Worm (Caenorhabditis elegans) whole organism, dauer: ENCODE results near the gene ntl-2.

Experiments
- unc-62 ChIP-seq: sonication (generic microtip); optimal IDR thresholded peaks from 2 replicates; lab custom pipeline; 2017; ENCODE audit warnings: missing biosample characterization, missing genetic modification reagents, missing genetic modification characterization

Gene ntl-2

ce11 chrII:4376295-4377172 is at the start of gene ntl-2:
Gene ntl-2 (minus strand): TSS chrII:4376465.
- TF ChIP-seq unc-62, result no peak

- TF ChIP-seq unc-62, result no peak
Observed at ce11 chrII:4424807-4425206, 48.5 kb upstream of the ntl-2 start, which contains the start of the genes dcaf-13 and toe-1. Gene dcaf-13 (minus strand): TSS chrII:4424902. Gene toe-1 (plus strand): TSS chrII:4425167.

DNA sequence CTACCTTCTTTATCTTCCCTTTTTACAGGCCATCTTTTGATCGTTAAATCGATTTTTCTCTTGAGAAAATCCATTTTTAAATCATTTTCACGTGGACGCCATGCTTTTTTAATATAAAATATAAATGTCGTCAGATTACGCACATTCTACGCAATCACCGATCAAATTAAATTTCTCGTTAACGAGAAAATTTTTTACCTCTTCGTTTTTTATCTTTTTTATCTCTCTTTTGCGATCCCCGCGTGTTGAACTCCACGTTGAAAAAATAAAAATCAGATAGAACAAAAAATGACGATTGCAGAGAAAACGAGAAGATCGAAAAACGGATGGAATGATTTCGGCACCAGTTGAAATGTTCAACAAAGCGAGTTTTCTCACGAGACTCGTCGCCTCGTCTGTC is 43.7 kb upstream of the ntl-2 start, which contains the start of gene bpnt-1:
Gene bpnt-1, plus strand, starts transcription at position 301 of the 400 bp plus-strand sequence.
- TF ChIP-seq unc-62, result no peak

ce11 chrII:4417333-4417732 is 41.1 kb upstream of the ntl-2 start, which contains the start of gene sod-5:
Gene sod-5 (plus strand): TSS chrII:4417633.
- TF ChIP-seq unc-62, result no peak

ce11 chrII:4409650-4410049 is 33.4 kb upstream of the ntl-2 start:
- no peak for TF ChIP-seq unc-62

DNA sequence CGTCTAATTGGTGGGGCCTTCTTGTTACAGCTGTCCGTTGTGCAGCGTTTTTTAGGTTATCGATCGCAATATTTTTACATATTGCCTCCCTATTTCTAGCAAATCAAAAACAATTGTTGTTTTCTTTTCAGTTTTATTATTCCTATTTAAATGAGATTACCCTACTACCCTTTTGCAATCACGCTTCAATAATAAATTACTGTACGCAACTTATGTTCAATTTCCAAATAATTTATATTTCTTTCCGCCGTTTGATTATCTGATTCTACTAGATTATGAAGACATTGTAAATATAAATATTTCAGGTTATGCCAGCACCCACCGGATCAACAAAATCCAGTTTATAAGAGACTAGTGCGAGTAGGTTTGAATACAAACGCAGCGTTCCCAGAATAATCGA is 29.1 kb upstream of the ntl-2 start, which contains the start of gene ZK430.5:
Gene ZK430.5, plus strand, starts transcription at position 301 of the 400 bp plus-strand sequence.
- no peak for TF ChIP-seq unc-62

ce11 chrII:4394438-4394837 is 18.2 kb upstream of the ntl-2 start:
- no peak for TF ChIP-seq unc-62

DNA sequence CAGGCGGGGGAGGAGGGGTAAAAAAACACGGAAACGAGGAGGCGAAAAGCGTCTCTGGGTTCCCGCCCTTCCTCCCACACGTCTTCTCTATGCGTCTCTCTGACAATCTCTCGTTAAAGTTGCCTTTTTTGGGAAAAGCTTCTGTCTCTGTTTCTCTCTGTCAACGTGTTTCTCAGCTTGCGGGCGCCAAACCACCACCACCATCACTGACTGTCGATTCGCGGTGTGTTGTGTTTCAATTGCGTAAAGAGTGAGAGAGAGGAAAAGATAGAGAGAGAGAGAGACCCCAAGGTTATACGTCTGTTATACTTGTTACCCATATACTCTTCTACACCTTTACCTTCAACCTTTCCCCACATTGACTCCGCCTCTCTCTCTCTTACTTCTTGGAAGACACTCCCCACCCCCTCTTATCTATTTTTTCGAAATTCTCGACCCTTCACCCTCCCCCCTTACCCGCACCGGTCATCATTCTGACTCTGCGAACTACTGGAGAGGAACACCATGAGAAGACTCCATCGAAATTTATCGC is 16.3 kb upstream of the ntl-2 start, which contains the start of gene mlt-7:
Gene mlt-7, plus strand, starts transcription at position 482 of the 532 bp plus-strand sequence.
- no peak for TF ChIP-seq unc-62

DNA sequence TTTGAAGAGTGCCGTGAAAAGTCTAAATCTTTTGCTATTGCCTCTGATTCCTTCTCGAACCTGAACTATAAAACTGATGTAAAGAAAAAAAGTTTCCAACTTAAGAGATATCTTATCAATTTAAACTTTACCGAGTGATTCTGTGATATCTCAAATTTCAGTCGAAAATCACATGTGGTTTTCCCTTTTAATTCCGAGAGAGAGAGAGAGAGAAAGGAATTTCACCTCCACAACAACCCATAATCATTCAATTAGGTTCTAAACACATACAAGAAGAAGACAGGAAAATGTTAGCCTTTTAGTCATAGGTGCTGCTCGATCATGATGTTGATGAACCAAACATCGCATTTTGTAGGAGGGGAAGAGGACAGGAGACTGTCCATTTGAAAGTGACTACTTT is 14.8 kb upstream of the ntl-2 start:
- no peak for TF ChIP-seq unc-62

DNA sequence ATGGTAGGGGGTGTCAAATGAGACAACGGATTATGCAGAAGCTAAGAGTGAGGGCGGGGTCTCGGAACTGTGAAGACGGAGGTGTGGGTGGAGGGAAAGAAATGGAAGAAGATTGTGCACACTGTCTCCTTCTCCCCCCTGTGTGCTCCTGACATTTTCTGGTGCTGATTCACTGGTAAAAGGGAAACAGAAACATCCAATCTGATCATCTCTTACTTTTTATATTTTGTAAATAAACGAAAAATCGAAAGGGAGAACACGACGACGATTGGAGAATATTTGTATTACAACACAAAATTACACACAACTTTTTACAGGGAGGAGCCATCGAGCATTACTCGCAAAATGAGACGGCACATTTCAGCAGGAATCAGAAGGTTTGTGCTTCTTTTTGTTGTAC is 7.0 kb upstream of the ntl-2 start, which contains the start of gene fkh-6:
Gene fkh-6, minus strand, starts transcription at position 101 of the 400 bp plus-strand sequence.
- no peak for TF ChIP-seq unc-62

- TF ChIP-seq unc-62, result no peak
Observed at ce11 chrII:4378195-4378594, 1.9 kb upstream of the ntl-2 start, which contains the start of gene B0286.1. Gene B0286.1 (plus strand): TSS chrII:4378495.

- TF ChIP-seq unc-62, result no peak
Observed at ce11 chrII:4374885-4375284, 1.4 kb downstream of the ntl-2 start.

ce11 chrII:4372867-4373397 is 3.3 kb downstream of the ntl-2 start:
- TF ChIP-seq unc-62, result no peak

DNA sequence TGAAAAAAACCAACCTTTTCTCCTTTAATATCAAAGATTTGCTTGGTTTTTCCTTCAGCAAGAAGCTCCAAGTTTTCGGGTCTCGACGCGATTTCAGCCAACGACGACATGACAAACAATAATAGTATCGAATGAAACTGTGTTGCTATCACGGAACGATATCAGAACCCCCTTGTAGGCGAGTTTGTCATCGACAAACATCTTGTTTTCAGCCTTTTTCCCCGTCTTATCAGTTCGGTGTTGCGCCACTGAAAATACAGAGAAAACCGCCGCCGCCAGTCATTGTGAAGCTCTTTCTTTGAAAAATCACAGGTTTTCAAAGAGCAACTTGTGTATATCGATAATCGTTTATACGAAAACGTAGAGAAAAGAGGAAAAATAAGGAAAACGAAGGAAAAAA is 3.9 kb downstream of the ntl-2 start, which contains the start of gene paic-1:
Gene paic-1, minus strand, starts transcription at position 120 of the 400 bp plus-strand sequence.
- no peak for TF ChIP-seq unc-62

- TF ChIP-seq unc-62, result no peak
Observed at ce11 chrII:4370842-4371241, 5.4 kb downstream of the ntl-2 start.

- TF ChIP-seq unc-62, result no peak
Observed at ce11 chrII:4369715-4370114, 6.5 kb downstream of the ntl-2 start.

- TF ChIP-seq unc-62, result no peak
Observed at ce11 chrII:4367923-4368322, 8.3 kb downstream of the ntl-2 start, which contains the start of gene try-9. Gene try-9 (plus strand): TSS chrII:4368223.
